Worm (Caenorhabditis elegans): ENCODE measurements around the gene tac-1.

DNA sequence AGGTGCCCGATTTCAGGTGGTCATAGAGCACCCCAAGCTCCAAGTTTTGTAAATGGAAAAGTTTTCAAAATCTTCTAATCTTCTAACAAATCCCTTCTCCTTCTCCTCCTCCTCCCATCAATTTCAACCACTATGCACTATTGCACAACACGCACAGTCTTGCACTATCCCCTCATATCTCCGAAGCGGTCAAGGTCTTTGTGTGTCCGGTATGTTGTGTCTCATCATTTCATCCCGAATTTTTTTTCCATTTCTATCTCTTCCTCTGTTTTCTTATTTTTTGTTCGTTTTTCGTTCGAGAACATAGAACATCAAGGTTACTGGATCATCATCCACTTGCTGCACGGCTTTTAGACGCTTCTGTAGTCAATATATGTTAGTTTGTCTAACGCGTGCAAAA, 49.5 kb downstream of the tac-1 start:
- TF ChIP-seq pha-4 (GFP tag; IDR thresholded peaks at IDR 0.05) = no peak
- no peak for TF ChIP-seq pha-4 (tag; optimal IDR thresholded peaks at IDR 0.05)
- no peak for TF ChIP-seq aha-1 (tag)
- no peak for TF ChIP-seq fos-1 (tag; optimal IDR thresholded peaks at IDR 0.05)
- TF ChIP-seq nhr-48 (tag; optimal IDR thresholded peaks at IDR 0.05) = no peak
- TF ChIP-seq spr-3 (GFP tag; optimal IDR thresholded peaks at IDR 0.05) = no peak

All from whole organism, L4 larva.